Worm (Caenorhabditis elegans): ENCODE results near the gene Y51H4A.941.

DNA sequence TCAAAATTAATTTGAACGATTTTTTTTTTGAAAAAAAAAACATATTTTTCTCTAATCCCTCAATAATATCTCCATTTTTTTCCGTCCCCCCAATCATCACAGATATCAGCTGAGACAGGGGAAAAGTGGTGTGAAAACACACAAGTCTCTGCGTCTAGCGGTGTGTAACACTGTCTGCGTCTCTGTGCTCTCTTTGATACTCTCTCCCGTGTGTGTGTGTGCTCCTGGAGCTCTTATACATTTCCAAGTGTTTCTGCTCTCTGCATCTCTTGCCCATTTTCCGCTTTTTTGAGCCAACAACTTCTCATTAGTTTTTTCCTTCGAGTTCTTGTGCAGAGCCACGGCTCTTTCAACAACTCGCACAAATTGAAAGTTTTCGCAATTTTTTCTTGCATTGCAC is 30.9 kb downstream of the Y51H4A.941 start:
- TF ChIP-seq tbx-2 (tag; optimal IDR thresholded peaks at IDR 0.05), result peak; percentile 67
- no peak for TF ChIP-seq madf-2 (tag; optimal IDR thresholded peaks at IDR 0.05)
- no peak for TF ChIP-seq hlh-15 (tag; optimal IDR thresholded peaks at IDR 0.05)
- no peak for TF ChIP-seq nhr-11 (tag; optimal IDR thresholded peaks at IDR 0.05)
- TF ChIP-seq hlh-13 (GFP tag; optimal IDR thresholded peaks at IDR 0.05), result no peak
- no peak for TF ChIP-seq unc-55 (GFP tag; optimal IDR thresholded peaks at IDR 0.05)
- peak; percentile 55 for TF ChIP-seq ceh-18 (tag; optimal IDR thresholded peaks at IDR 0.05)
- TF ChIP-seq pha-2 (tag; optimal IDR thresholded peaks at IDR 0.05), result no peak
- no peak for TF ChIP-seq pqm-1 (tag; optimal IDR thresholded peaks at IDR 0.05)
